Fruit fly (Drosophila melanogaster) whole organism, embryonic: ENCODE results near the gene Tim8.
A peak's percentile ranks its signal among the peaks of the same experiment; 100 is the strongest.

Source experiments
- ATbp ChIP-seq: fragments of 200-800 bp; sonication (Bioruptor generic); optimal IDR thresholded peaks from 2 replicates; lab custom pipeline; 2017; ENCODE audit warnings: missing biosample characterization, mild to moderate bottlenecking, missing genetic modification characterization, missing genetic modification reagents
- Antp ChIP-seq: fragments of 200-800 bp; sonication (Bioruptor generic); optimal IDR thresholded peaks from 3 replicates; lab custom pipeline; 2016; ENCODE audit warnings: missing biosample characterization, missing genetic modification characterization
- BEAF-32 ChIP-seq: fragments of 200-800 bp; sonication (Bioruptor generic); optimal IDR thresholded peaks from 3 replicates; lab custom pipeline; 2017; ENCODE audit warnings: missing biosample characterization, missing genetic modification characterization, mild to moderate bottlenecking, moderate library complexity, missing genetic modification reagents
- CG10565 ChIP-seq: fragments of 200-800 bp; sonication (Bioruptor generic); optimal IDR thresholded peaks from 3 replicates; lab custom pipeline; 2016; ENCODE audit warnings: missing biosample characterization, mild to moderate bottlenecking, missing genetic modification characterization
- CG12391 ChIP-seq: fragments of 200-800 bp; sonication (Bioruptor generic); optimal IDR thresholded peaks from 3 replicates; lab custom pipeline; 2018; ENCODE audit warnings: missing biosample characterization, mild to moderate bottlenecking, missing genetic modification characterization, moderate library complexity
- CG13296 ChIP-seq: fragments of 200-800 bp; sonication (Bioruptor generic); optimal IDR thresholded peaks from 3 replicates; lab custom pipeline; 2018; ENCODE audit warnings: missing biosample characterization, mild to moderate bottlenecking, missing genetic modification characterization
- CG14014 ChIP-seq: fragments of 200-800 bp; sonication (Bioruptor generic); IDR thresholded peaks from 2 replicates; pipeline ENCODE4 v1.3.6; 2022; ENCODE audit warnings: missing biosample characterization, missing genetic modification characterization
- CG1603 ChIP-seq: fragments of 200-800 bp; sonication (Bioruptor generic); optimal IDR thresholded peaks from 2 replicates; lab custom pipeline; 2019; ENCODE audit warnings: missing biosample characterization, mild to moderate bottlenecking, missing genetic modification characterization, moderate library complexity
- CG17186 ChIP-seq: fragments of 200-800 bp; sonication (Bioruptor generic); optimal IDR thresholded peaks from 3 replicates; lab custom pipeline; 2017; ENCODE audit warnings: missing biosample characterization, missing genetic modification reagents, missing genetic modification characterization
- CG17359 ChIP-seq: fragments of 200-800 bp; sonication (Bioruptor generic); optimal IDR thresholded peaks from 3 replicates; lab custom pipeline; 2018; ENCODE audit warnings: missing biosample characterization, mild to moderate bottlenecking, missing genetic modification characterization, moderate library complexity
- CG2120 ChIP-seq: fragments of 200-800 bp; sonication (Bioruptor generic); optimal IDR thresholded peaks from 3 replicates; lab custom pipeline; 2016; ENCODE audit warnings: missing biosample characterization, missing genetic modification characterization
- CG30403 ChIP-seq: fragments of 200-800 bp; sonication (Bioruptor generic); optimal IDR thresholded peaks from 3 replicates; lab custom pipeline; 2016; ENCODE audit warnings: missing biosample characterization, missing genetic modification characterization
- CG31441 ChIP-seq: fragments of 200-800 bp; sonication (Bioruptor generic); IDR thresholded peaks from 2 replicates; pipeline ENCODE4 v1.3.6; 2022; ENCODE audit warnings: missing biosample characterization, missing genetic modification characterization
- CG34422 ChIP-seq: fragments of 200-800 bp; sonication (Bioruptor generic); IDR thresholded peaks from 3 replicates; pipeline ENCODE4 v1.3.6; 2022; ENCODE audit warnings: missing biosample characterization, missing genetic modification characterization
- CG3726 ChIP-seq: fragments of 200-800 bp; sonication (Bioruptor generic); IDR thresholded peaks from 3 replicates; pipeline ENCODE4, ENCODE4 v1.3.6; 2022; ENCODE audit warnings: missing biosample characterization, missing genetic modification characterization
- CG3847 ChIP-seq: fragments of 200-800 bp; sonication (Bioruptor generic); IDR thresholded peaks from 2 replicates; pipeline ENCODE4 v1.3.6; 2022; ENCODE audit warnings: missing biosample characterization, missing genetic modification characterization
- CG4282 ChIP-seq: fragments of 200-800 bp; sonication (Bioruptor generic); optimal IDR thresholded peaks from 2 replicates; lab custom pipeline; 2016; ENCODE audit warnings: missing biosample characterization, missing genetic modification characterization
- CG4707 ChIP-seq: fragments of 200-800 bp; sonication (Bioruptor generic); optimal IDR thresholded peaks from 2 replicates; lab custom pipeline; 2018; ENCODE audit warnings: missing biosample characterization, mild to moderate bottlenecking, missing genetic modification characterization, moderate library complexity
- CG5245 ChIP-seq: fragments of 200-800 bp; sonication (Bioruptor generic); optimal IDR thresholded peaks from 3 replicates; lab custom pipeline; 2016; ENCODE audit warnings: missing biosample characterization, missing genetic modification characterization
- CG6175 ChIP-seq: fragments of 200-800 bp; sonication (Bioruptor generic); IDR thresholded peaks from 3 replicates; pipeline ENCODE4 v1.3.6; 2022; ENCODE audit warnings: missing biosample characterization, missing genetic modification characterization
- CG6272 ChIP-seq: fragments of 200-800 bp; sonication (Bioruptor generic); IDR thresholded peaks from 2 replicates; pipeline ENCODE4 v1.3.6; 2022; ENCODE audit warnings: missing biosample characterization, missing genetic modification characterization
- CG6765 ChIP-seq: fragments of 200-800 bp; sonication (Bioruptor generic); optimal IDR thresholded peaks from 3 replicates; lab custom pipeline; 2017; ENCODE audit warnings: missing biosample characterization, mild to moderate bottlenecking, missing genetic modification characterization
- CG7987 ChIP-seq: fragments of 200-800 bp; sonication (Bioruptor generic); optimal IDR thresholded peaks from 2 replicates; lab custom pipeline; 2018; ENCODE audit warnings: missing biosample characterization, mild to moderate bottlenecking, missing genetic modification characterization, moderate library complexity
- CG9437 ChIP-seq: fragments of 200-800 bp; sonication (Bioruptor generic); optimal IDR thresholded peaks from 2 replicates; lab custom pipeline; 2018; ENCODE audit warnings: missing biosample characterization, mild to moderate bottlenecking, missing genetic modification characterization
- E2f2 ChIP-seq: fragments of 200-800 bp; sonication (Bioruptor generic); IDR thresholded peaks from 2 replicates; pipeline ENCODE4 v1.3.6; 2022; ENCODE audit warnings: missing biosample characterization, missing genetic modification characterization
- ERR ChIP-seq: fragments of 200-800 bp; sonication (Bioruptor generic); optimal IDR thresholded peaks from 2 replicates; lab custom pipeline; 2016; ENCODE audit warnings: missing biosample characterization, missing genetic modification characterization
- Gug ChIP-seq: fragments of 200-800 bp; sonication (Bioruptor generic); IDR thresholded peaks from 4 replicates; pipeline ENCODE4 v1.3.6; 2022; ENCODE audit warnings: missing biosample characterization, missing genetic modification characterization
- HmgZ ChIP-seq: fragments of 200-800 bp; sonication (Bioruptor generic); optimal IDR thresholded peaks from 2 replicates; lab custom pipeline; 2018; ENCODE audit warnings: missing biosample characterization, mild to moderate bottlenecking, missing genetic modification characterization
- Hsf ChIP-seq: fragments of 200-800 bp; sonication (Bioruptor generic); optimal IDR thresholded peaks from 3 replicates; lab custom pipeline; 2016; ENCODE audit warnings: missing biosample characterization, missing genetic modification characterization
- MBD-R2 ChIP-seq: fragments of 200-800 bp; sonication (Bioruptor generic); IDR thresholded peaks from 2 replicates; pipeline ENCODE4 v1.3.6; 2022; ENCODE audit warnings: missing biosample characterization, missing genetic modification characterization
- MESR4 ChIP-seq: fragments of 200-800 bp; sonication (Bioruptor generic); optimal IDR thresholded peaks from 2 replicates; lab custom pipeline; 2018; ENCODE audit warnings: missing biosample characterization, mild to moderate bottlenecking, missing genetic modification characterization, moderate library complexity
- Meics ChIP-seq: fragments of 200-800 bp; sonication (Bioruptor generic); optimal IDR thresholded peaks from 2 replicates; lab custom pipeline; 2017; ENCODE audit warnings: missing biosample characterization, mild to moderate bottlenecking, missing genetic modification characterization
- NfI ChIP-seq: fragments of 200-800 bp; sonication (Bioruptor generic); optimal IDR thresholded peaks from 3 replicates; lab custom pipeline; 2018; ENCODE audit warnings: missing biosample characterization, mild to moderate bottlenecking, missing genetic modification characterization, moderate library complexity
- TFAM ChIP-seq: fragments of 200-800 bp; sonication (Bioruptor generic); optimal IDR thresholded peaks from 2 replicates; lab custom pipeline; 2017; ENCODE audit warnings: missing biosample characterization, missing genetic modification characterization, inconsistent platforms
- Usf ChIP-seq: fragments of 200-800 bp; sonication (Bioruptor generic); optimal IDR thresholded peaks from 2 replicates; lab custom pipeline; 2017; ENCODE audit warnings: missing genotype, missing biosample characterization, missing genetic modification characterization
- Xbp1 ChIP-seq: fragments of 200-800 bp; sonication (Bioruptor generic); optimal IDR thresholded peaks from 3 replicates; lab custom pipeline; 2016; ENCODE audit warnings: missing biosample characterization, mild to moderate bottlenecking, missing genetic modification characterization
- bab2 ChIP-seq: fragments of 200-800 bp; sonication (Bioruptor generic); optimal IDR thresholded peaks from 2 replicates; lab custom pipeline; 2016; ENCODE audit warnings: missing biosample characterization, missing genetic modification characterization
- cad ChIP-seq: fragments of >200 bp; optimal IDR thresholded peaks from 2 replicates; lab custom pipeline; 2017; ENCODE audit warnings: missing biosample characterization, missing genetic modification characterization
- chn ChIP-seq: fragments of 200-800 bp; sonication (Bioruptor generic); optimal IDR thresholded peaks from 2 replicates; lab custom pipeline; 2016; ENCODE audit warnings: missing biosample characterization, missing genetic modification characterization
- ci ChIP-seq: fragments of 200-800 bp; sonication (Bioruptor generic); IDR thresholded peaks from 3 replicates; pipeline ENCODE4 v1.3.6; 2022; ENCODE audit warnings: missing biosample characterization, missing genetic modification characterization
- dpn ChIP-seq, 2 experiments: fragments of 200-800 bp; sonication (Bioruptor generic); optimal IDR thresholded peaks; 3 replicates each; lab custom pipeline; 2016; ENCODE audit warnings: missing biosample characterization in 2 of 2, missing genetic modification characterization in 2 of 2
- onecut ChIP-seq: fragments of 200-800 bp; sonication (Bioruptor generic); IDR thresholded peaks from 2 replicates; pipeline ENCODE4 v1.3.6; 2022; ENCODE audit warnings: missing biosample characterization, missing genetic modification characterization
- scrt ChIP-seq: fragments of 200-800 bp; sonication (Bioruptor generic); optimal IDR thresholded peaks from 2 replicates; lab custom pipeline; 2018; ENCODE audit warnings: missing biosample characterization, mild to moderate bottlenecking, missing genetic modification characterization, moderate library complexity
- sens ChIP-seq: fragments of 200-800 bp; sonication (Bioruptor generic); peaks from one replicate; lab custom pipeline; 2016; ENCODE audit warnings: missing biosample characterization, missing genetic modification characterization
- trem ChIP-seq: fragments of 200-800 bp; optimal IDR thresholded peaks from 3 replicates; lab custom pipeline; 2019; ENCODE audit warnings: missing biosample characterization, mild to moderate bottlenecking, missing genetic modification characterization, moderate library complexity
- twi ChIP-seq: fragments of 200-800 bp; optimal IDR thresholded peaks from 2 replicates; lab custom pipeline; 2019; ENCODE audit warnings: missing biosample characterization, mild to moderate bottlenecking, missing genetic modification characterization, moderate library complexity
- unpg ChIP-seq: fragments of 200-800 bp; sonication (Bioruptor generic); optimal IDR thresholded peaks from 3 replicates; lab custom pipeline; 2018; ENCODE audit warnings: missing biosample characterization, mild to moderate bottlenecking, missing genetic modification characterization, moderate library complexity
- vvl ChIP-seq: fragments of 200-800 bp; sonication (Bioruptor generic); IDR thresholded peaks from 2 replicates; pipeline ENCODE4 v1.3.6; 2022; ENCODE audit warnings: missing biosample characterization, missing genetic modification characterization
- zen ChIP-seq: fragments of 200-800 bp; sonication (Bioruptor generic); optimal IDR thresholded peaks from 3 replicates; lab custom pipeline; 2018; ENCODE audit warnings: missing biosample characterization, mild to moderate bottlenecking, missing genetic modification characterization, moderate library complexity
- zf30C ChIP-seq: fragments of 200-800 bp; sonication (Bioruptor generic); optimal IDR thresholded peaks from 3 replicates; lab custom pipeline; 2018; ENCODE audit warnings: missing biosample characterization, mild to moderate bottlenecking, missing genetic modification characterization
- zfh2 ChIP-seq: fragments of 200-800 bp; sonication (Bioruptor generic); optimal IDR thresholded peaks from 2 replicates; lab custom pipeline; 2016; ENCODE audit warnings: missing biosample characterization, missing genetic modification characterization

The Tim8 gene

dm6 chrX:11348829-11349228, 19.4 kb upstream of the Tim8 start, which contains the start of gene CG1738 (continued):
- TF ChIP-seq unpg (GFP tag; lab: Kevin White, UChicago) (peak; percentile 17), CG10565 (no peak), cad (GFP tag; lab: Kevin White, UChicago) (no peak), Hsf (GFP tag; lab: Kevin White, UChicago) (peak; percentile 16), sens (GFP tag; lab: Kevin White, UChicago) (peak; percentile 75), twi (tag; lab: Kevin White, UChicago) (no peak), CG31441 (GFP tag; lab: Robert Waterston, UW) (0 out of 2 replicates have a peak, but pooled peaks have one; percentile 22), ATbp (GFP tag; lab: Kevin White, UChicago) (no peak), TFAM (no peak), CG13296 (GFP tag; lab: Kevin White, UChicago) (peak; percentile 1), ERR (GFP tag; lab: Kevin White, UChicago) (no peak), onecut (no peak), CG30403 (peak; percentile 10), CG34422 (GFP tag; lab: Robert Waterston, UW) (0 out of 3 replicates have a peak, but pooled peaks have one; percentile 44), CG17186 (no peak), MESR4 (GFP tag; lab: Kevin White, UChicago) (peak; percentile 31), CG6175 (GFP tag; lab: Robert Waterston, UW) (no peak), CG5245 (no peak), zf30C (no peak), CG6765 (GFP tag; lab: Kevin White, UChicago) (no peak), bab2 (GFP tag; lab: Kevin White, UChicago) (no peak), HmgZ (tag; lab: Kevin White, UChicago) (no peak)

dm6 chrX:11349780-11350179, 18.5 kb upstream of the Tim8 start, which contains the start of gene NdufV3:
NdufV3 (plus strand) TSS chrX:11349998.
- no peak for TF ChIP-seq Usf (GFP tag; lab: Kevin White, UChicago)
- TF ChIP-seq CG7987 = peak; percentile 64
- TF ChIP-seq CG6272 = no peak
- no peak for TF ChIP-seq scrt (GFP tag; lab: Kevin White, UChicago)
- TF ChIP-seq dpn (GFP tag; optimal IDR thresholded peaks at IDR 0.05; lab: Kevin White, UChicago) = peak; percentile 4 to 34
- TF ChIP-seq Meics (GFP tag; lab: Kevin White, UChicago) = peak; percentile 13
- TF ChIP-seq MESR4 (GFP tag; lab: Kevin White, UChicago) = peak; percentile 53
- peak; percentile 31 for TF ChIP-seq CG2120 (GFP tag; lab: Kevin White, UChicago)
- TF ChIP-seq CG17359 = no peak
- 0 out of 3 replicates have a peak, but pooled peaks have one; percentile 33 for TF ChIP-seq ci
- TF ChIP-seq CG12391 (tag; lab: Kevin White, UChicago) = peak; percentile 9
- peak; percentile 21 for TF ChIP-seq chn (GFP tag; lab: Kevin White, UChicago)
- peak; percentile 35 for TF ChIP-seq CG1603 (tag; lab: Kevin White, UChicago)
- peak; percentile 20; the same call in 1 of the 4 replicates for TF ChIP-seq Gug (GFP tag; lab: Robert Waterston, UW)
- TF ChIP-seq Antp = no peak
- peak; percentile 31 for TF ChIP-seq NfI (GFP tag; lab: Kevin White, UChicago)
- peak; percentile 71; the same call in 1 of the 2 replicates for TF ChIP-seq vvl (GFP tag; lab: Robert Waterston, UW)
- peak; percentile 4 for TF ChIP-seq trem (tag; lab: Kevin White, UChicago)
- TF ChIP-seq CG3726 (GFP tag; lab: Robert Waterston, UW) = no peak
- peak; percentile 68 for TF ChIP-seq CG3847
- peak; percentile 30 for TF ChIP-seq Xbp1 (GFP tag; lab: Kevin White, UChicago)
- TF ChIP-seq CG4282 = no peak
- peak; percentile 46 for TF ChIP-seq E2f2 (GFP tag; lab: Robert Waterston, UW)
- peak; percentile 20 for TF ChIP-seq zfh2 (GFP tag; lab: Kevin White, UChicago)
- TF ChIP-seq CG4707 (GFP tag; lab: Kevin White, UChicago) = no peak
- no peak for TF ChIP-seq bab2 (GFP tag; lab: Kevin White, UChicago)
- peak; percentile 27 for TF ChIP-seq BEAF-32
- TF ChIP-seq CG9437 = peak; percentile 4
- peak; percentile 48 for TF ChIP-seq HmgZ (tag; lab: Kevin White, UChicago)
- TF ChIP-seq MBD-R2 = peak; percentile 51
- peak; percentile 5 for TF ChIP-seq CG17186
- no peak for TF ChIP-seq CG14014 (GFP tag; lab: Robert Waterston, UW)
- no peak for TF ChIP-seq zen
